Fruit fly (Drosophila melanogaster) whole organism, embryonic: Measurements from ENCODE around the gene pyx.

ENCODE experiments used
- Atf3 ChIP-seq: fragments of 200-800 bp; sonication (Bioruptor generic); optimal IDR thresholded peaks from 3 replicates; lab custom pipeline; 2016; ENCODE audit warnings: missing biosample characterization, missing genetic modification characterization
- Atf6 ChIP-seq: fragments of 200-800 bp; sonication (Bioruptor generic); IDR thresholded peaks from 2 replicates; pipeline ENCODE4 v1.3.6; 2022; ENCODE audit warnings: missing biosample characterization, missing genetic modification characterization
- CG10431 ChIP-seq: fragments of 200-800 bp; sonication (Bioruptor generic); optimal IDR thresholded peaks from 3 replicates; lab custom pipeline; 2018; ENCODE audit warnings: missing biosample characterization, mild to moderate bottlenecking, missing genetic modification characterization
- CG11398 ChIP-seq: fragments of 200-800 bp; sonication (Bioruptor generic); optimal IDR thresholded peaks from 2 replicates; lab custom pipeline; 2016; ENCODE audit warnings: missing biosample characterization, missing genetic modification characterization
- CG1233 ChIP-seq: fragments of 200-800 bp; sonication (Bioruptor generic); optimal IDR thresholded peaks from 4 replicates; lab custom pipeline; 2018; ENCODE audit warnings: missing biosample characterization, mild to moderate bottlenecking, missing genetic modification characterization
- CG12391 ChIP-seq: fragments of 200-800 bp; sonication (Bioruptor generic); optimal IDR thresholded peaks from 3 replicates; lab custom pipeline; 2018; ENCODE audit warnings: missing biosample characterization, mild to moderate bottlenecking, missing genetic modification characterization, moderate library complexity
- CG13894 ChIP-seq: fragments of 200-800 bp; sonication (Bioruptor generic); optimal IDR thresholded peaks from 3 replicates; lab custom pipeline; 2018; ENCODE audit warnings: missing biosample characterization, mild to moderate bottlenecking, missing genetic modification characterization, moderate library complexity
- CG1529 ChIP-seq: fragments of 200-800 bp; sonication (Bioruptor generic); optimal IDR thresholded peaks from 3 replicates; lab custom pipeline; 2018; ENCODE audit warnings: missing biosample characterization, missing genetic modification characterization
- CG31388 ChIP-seq: fragments of 200-800 bp; sonication (Bioruptor generic); optimal IDR thresholded peaks from 2 replicates; lab custom pipeline; 2016; ENCODE audit warnings: missing biosample characterization, missing genetic modification characterization
- CG4424 ChIP-seq: fragments of 200-800 bp; sonication (Bioruptor generic); optimal IDR thresholded peaks from 3 replicates; lab custom pipeline; 2016; ENCODE audit warnings: missing biosample characterization, missing genetic modification characterization
- CG6254 ChIP-seq: fragments of 200-800 bp; sonication (Bioruptor generic); optimal IDR thresholded peaks from 3 replicates; lab custom pipeline; 2017; ENCODE audit warnings: mild to moderate bottlenecking, missing biosample characterization, missing genetic modification reagents, missing genetic modification characterization
- CG6689 ChIP-seq: fragments of 200-800 bp; sonication (Bioruptor generic); IDR thresholded peaks from 2 replicates; pipeline ENCODE4 v1.3.6; 2022; ENCODE audit warnings: missing biosample characterization, missing genetic modification characterization
- CG8359 ChIP-seq: fragments of 200-800 bp; sonication (Bioruptor generic); optimal IDR thresholded peaks from 2 replicates; lab custom pipeline; 2017; ENCODE audit warnings: missing biosample characterization, mild to moderate bottlenecking, missing genetic modification characterization, borderline replicate concordance
- CG8478 ChIP-seq: fragments of >200 bp; optimal IDR thresholded peaks from 2 replicates; lab custom pipeline; 2018
- CrebB ChIP-seq: fragments of 200-800 bp; sonication (Bioruptor generic); optimal IDR thresholded peaks from 3 replicates; lab custom pipeline; 2018; ENCODE audit warnings: missing biosample characterization, mild to moderate bottlenecking, missing genetic modification characterization
- Gsc ChIP-seq: fragments of 200-800 bp; sonication (Bioruptor generic); IDR thresholded peaks from 2 replicates; pipeline ENCODE4 v1.3.6; 2022; ENCODE audit warnings: missing biosample characterization, missing genetic modification characterization
- HLH4C ChIP-seq: fragments of 200-800 bp; sonication (Bioruptor generic); IDR thresholded peaks from 3 replicates; pipeline ENCODE4 v1.3.6; 2022; ENCODE audit warnings: missing biosample characterization, missing genetic modification characterization; ENCODE audit not compliant: partially characterized antibody
- Jarid2 ChIP-seq: fragments of 200-800 bp; sonication (Bioruptor generic); optimal IDR thresholded peaks from 3 replicates; lab custom pipeline; 2017; ENCODE audit warnings: mild to moderate bottlenecking, missing biosample characterization, missing genetic modification reagents, missing genetic modification characterization
- MBD-R2 ChIP-seq: fragments of 200-800 bp; sonication (Bioruptor generic); IDR thresholded peaks from 2 replicates; pipeline ENCODE4 v1.3.6; 2022; ENCODE audit warnings: missing biosample characterization, missing genetic modification characterization
- Rfx ChIP-seq: fragments of 200-800 bp; sonication (Bioruptor generic); IDR thresholded peaks from 2 replicates; pipeline ENCODE4 v1.3.6; 2022; ENCODE audit warnings: missing biosample characterization, missing genetic modification characterization
- Sin3A ChIP-seq: fragments of >200 bp; optimal IDR thresholded peaks from 2 replicates; lab custom pipeline; 2018
- Sox102F ChIP-seq: fragments of 200-800 bp; sonication (Bioruptor generic); optimal IDR thresholded peaks from 2 replicates; lab custom pipeline; 2018; ENCODE audit warnings: missing biosample characterization, mild to moderate bottlenecking, missing genetic modification characterization, moderate library complexity
- Xrp1 ChIP-seq: fragments of 200-800 bp; sonication (Bioruptor generic); IDR thresholded peaks from 2 replicates; pipeline ENCODE4 v1.3.6; 2022; ENCODE audit warnings: missing biosample characterization, missing genetic modification characterization
- cad ChIP-seq: fragments of >200 bp; optimal IDR thresholded peaks from 2 replicates; lab custom pipeline; 2017; ENCODE audit warnings: missing biosample characterization, missing genetic modification characterization
- cas ChIP-seq: fragments of 200-800 bp; sonication (Bioruptor generic); IDR thresholded peaks from 2 replicates; pipeline ENCODE4 v1.3.6; 2022; ENCODE audit warnings: missing biosample characterization, missing genetic modification characterization
- chif ChIP-seq, 2 experiments: fragments of 200-800 bp; sonication (Bioruptor generic); optimal IDR thresholded peaks; 3 replicates each; lab custom pipeline; 2016; ENCODE audit warnings: missing biosample characterization in 2 of 2, missing genetic modification characterization in 2 of 2
- dati ChIP-seq: fragments of 200-800 bp; sonication (Bioruptor generic); IDR thresholded peaks from 2 replicates; pipeline ENCODE4 v1.3.6; 2022; ENCODE audit warnings: missing biosample characterization, missing genetic modification characterization
- ewg ChIP-seq: fragments of 200-800 bp; sonication (Bioruptor generic); optimal IDR thresholded peaks from 3 replicates; lab custom pipeline; 2017; ENCODE audit warnings: mild to moderate bottlenecking, missing biosample characterization, missing genetic modification reagents, missing genetic modification characterization
- fd64A ChIP-seq: fragments of 200-800 bp; sonication (Bioruptor generic); optimal IDR thresholded peaks from 3 replicates; lab custom pipeline; 2018; ENCODE audit warnings: missing biosample characterization, mild to moderate bottlenecking, missing genetic modification characterization
- ftz-f1 ChIP-seq: fragments of 200-800 bp; sonication (Bioruptor generic); optimal IDR thresholded peaks from 2 replicates; lab custom pipeline; 2016; ENCODE audit warnings: missing biosample characterization, missing genetic modification characterization
- gem ChIP-seq: fragments of 200-800 bp; sonication (Bioruptor generic); optimal IDR thresholded peaks from 2 replicates; lab custom pipeline; 2019; ENCODE audit warnings: missing biosample characterization, mild to moderate bottlenecking, missing genetic modification characterization, moderate library complexity
- gsb-n ChIP-seq: fragments of 200-800 bp; sonication (Bioruptor generic); optimal IDR thresholded peaks from 3 replicates; lab custom pipeline; 2018; ENCODE audit warnings: missing biosample characterization, mild to moderate bottlenecking, missing genetic modification characterization
- kay ChIP-seq: fragments of 200-800 bp; sonication (Bioruptor generic); optimal IDR thresholded peaks from 2 replicates; lab custom pipeline; 2016; ENCODE audit warnings: missing biosample characterization, missing genetic modification characterization
- lola ChIP-seq, 3 experiments: fragments of >200 bp in 2 of 3; fragments of 200-800 bp in 1 of 3; sonication (Bioruptor generic) in 1 of 3; optimal IDR thresholded peaks; 2 replicates each; lab custom pipeline; 2017 to 2019; ENCODE audit warnings: missing biosample characterization in 3 of 3, missing genetic modification characterization in 3 of 3, mild to moderate bottlenecking in 1 of 3, moderate library complexity in 1 of 3
- mld ChIP-seq: fragments of 200-800 bp; sonication (Bioruptor generic); IDR thresholded peaks from 3 replicates; pipeline ENCODE4 v1.3.6; 2022; ENCODE audit warnings: missing biosample characterization, missing genetic modification characterization; ENCODE audit not compliant: partially characterized antibody
- peb ChIP-seq: fragments of 200-800 bp; sonication (Bioruptor generic); IDR thresholded peaks from 2 replicates; pipeline ENCODE4 v1.3.6; 2022; ENCODE audit warnings: missing biosample characterization, missing genetic modification characterization
- pho ChIP-seq: fragments of 200-800 bp; sonication (Bioruptor generic); optimal IDR thresholded peaks from 2 replicates; lab custom pipeline; 2016; ENCODE audit warnings: missing biosample characterization, missing genetic modification characterization
- pros ChIP-seq: fragments of 200-800 bp; sonication (Bioruptor generic); optimal IDR thresholded peaks from 3 replicates; lab custom pipeline; 2019; ENCODE audit warnings: missing biosample characterization, mild to moderate bottlenecking, missing genetic modification characterization, moderate library complexity
- repo ChIP-seq: fragments of 200-800 bp; sonication (Bioruptor generic); optimal IDR thresholded peaks from 2 replicates; lab custom pipeline; 2016; ENCODE audit warnings: missing biosample characterization, missing genetic modification characterization
- row ChIP-seq: fragments of 200-800 bp; sonication (Bioruptor generic); IDR thresholded peaks from 3 replicates; pipeline ENCODE4 v1.3.6; 2022; ENCODE audit warnings: missing biosample characterization, missing genetic modification characterization
- sens-2 ChIP-seq: fragments of 200-800 bp; sonication (Bioruptor generic); IDR thresholded peaks from 2 replicates; pipeline ENCODE4 v1.3.6; 2022; ENCODE audit warnings: missing biosample characterization, missing genetic modification characterization
- slou ChIP-seq: fragments of 200-800 bp; sonication (Bioruptor generic); optimal IDR thresholded peaks from 3 replicates; lab custom pipeline; 2016; ENCODE audit warnings: missing biosample characterization, missing genetic modification characterization
- so ChIP-seq: fragments of 200-800 bp; sonication (Bioruptor generic); IDR thresholded peaks from 3 replicates; pipeline ENCODE4 v1.3.6; 2022; ENCODE audit warnings: missing biosample characterization, missing genetic modification characterization
- tap ChIP-seq: fragments of 200-800 bp; optimal IDR thresholded peaks from 3 replicates; lab custom pipeline; 2019; ENCODE audit warnings: missing biosample characterization, mild to moderate bottlenecking, missing genetic modification characterization, moderate library complexity
- tgo ChIP-seq: fragments of 200-800 bp; sonication (Bioruptor generic); IDR thresholded peaks from 3 replicates; pipeline ENCODE4 v1.3.6; 2022; ENCODE audit warnings: missing biosample characterization, missing genetic modification characterization
- tio ChIP-seq: fragments of 200-800 bp; sonication (Bioruptor generic); optimal IDR thresholded peaks from 2 replicates; lab custom pipeline; 2017; ENCODE audit warnings: missing biosample characterization, missing genetic modification characterization, inconsistent platforms
- trem ChIP-seq: fragments of 200-800 bp; optimal IDR thresholded peaks from 3 replicates; lab custom pipeline; 2019; ENCODE audit warnings: missing biosample characterization, mild to moderate bottlenecking, missing genetic modification characterization, moderate library complexity
- unc-4 ChIP-seq: fragments of 200-800 bp; sonication (Bioruptor generic); IDR thresholded peaks from 2 replicates; pipeline ENCODE4 v1.3.6; 2022; ENCODE audit warnings: missing biosample characterization, missing genetic modification characterization; ENCODE audit not compliant: partially characterized antibody
- vvl ChIP-seq: fragments of 200-800 bp; sonication (Bioruptor generic); IDR thresholded peaks from 2 replicates; pipeline ENCODE4 v1.3.6; 2022; ENCODE audit warnings: missing biosample characterization, missing genetic modification characterization
- zfh1 ChIP-seq: fragments of 200-800 bp; sonication (Bioruptor generic); IDR thresholded peaks from 3 replicates; pipeline ENCODE4 v1.3.6; 2022; ENCODE audit warnings: missing biosample characterization, missing genetic modification characterization

pyx gene

dm6 chr3L:264378-265151 is 41.7 kb upstream of the pyx start, which contains the start of the genes Tudor-SN and mRpL17 (continued):
- TF ChIP-seq peb (GFP tag; lab: Robert Waterston, UW) (no peak), zfh1 (GFP tag; lab: Robert Waterston, UW) (no peak), gem (tag; lab: Kevin White, UChicago) (peak; percentile 69), trem (tag; lab: Kevin White, UChicago) (peak; percentile 98), chif (GFP tag; optimal IDR thresholded peaks at IDR 0.05; lab: Kevin White, UChicago) (no peak), Sox102F (GFP tag; lab: Kevin White, UChicago) (no peak), CG8478 (lab: Kevin White, UChicago) (no peak), row (peak; percentile 78), gsb-n (tag; lab: Kevin White, UChicago) (peak; percentile 13), CrebB (tag; lab: Kevin White, UChicago) (no peak), CG11398 (GFP tag; lab: Kevin White, UChicago) (no peak), HLH4C (peak; percentile 98), vvl (GFP tag; lab: Robert Waterston, UW) (peak; percentile 21), CG6254 (GFP tag; lab: Kevin White, UChicago) (peak; percentile 33), Gsc (GFP tag; lab: Robert Waterston, UW) (no peak), CG12391 (tag; lab: Kevin White, UChicago) (peak; percentile 79), Atf6 (GFP tag; lab: Robert Waterston, UW) (0 out of 2 replicates have a peak, but pooled peaks have one; percentile 42), so (no peak), pho (GFP tag; lab: Kevin White, UChicago) (no peak), Rfx (GFP tag; lab: Robert Waterston, UW) (peak; percentile 66), dati (GFP tag; lab: Robert Waterston, UW) (no peak), CG6689 (GFP tag; lab: Robert Waterston, UW) (0 out of 2 replicates have a peak, but pooled peaks have one; percentile 7), tgo (peak; percentile 21; the same call in 1 of the 3 replicates), mld (GFP tag; lab: Robert Waterston, UW) (peak; percentile 95), pros (GFP tag; lab: Kevin White, UChicago) (no peak), CG1233 (GFP tag; lab: Kevin White, UChicago) (no peak), Xrp1 (GFP tag; lab: Robert Waterston, UW) (no peak; the same call in 1 of the 2 replicates), ewg (GFP tag; lab: Kevin White, UChicago) (peak; percentile 44), tap (tag; lab: Kevin White, UChicago) (no peak), repo (GFP tag; lab: Kevin White, UChicago) (no peak), fd64A (GFP tag; lab: Kevin White, UChicago) (no peak), CG10431 (peak; percentile 54), cas (GFP tag; lab: Robert Waterston, UW) (no peak), CG31388 (no peak), CG1529 (GFP tag; lab: Kevin White, UChicago) (no peak), Atf3 (no peak), cad (GFP tag; lab: Kevin White, UChicago) (no peak), tio (no peak), CG4424 (GFP tag; lab: Kevin White, UChicago) (peak; percentile 60), kay (GFP tag; lab: Kevin White, UChicago) (peak; percentile 25), unc-4 (peak; percentile 86), slou (GFP tag; lab: Kevin White, UChicago) (peak; percentile 9), Sin3A (peak; percentile 68), sens-2 (no peak), ftz-f1 (GFP tag; lab: Kevin White, UChicago) (no peak), Jarid2 (GFP tag; lab: Kevin White, UChicago) (no peak), lola (GFP tag; optimal IDR thresholded peaks at IDR 0.05; lab: Kevin White, UChicago) (peak in 1 of 3 experiments; percentile 55), CG13894 (tag; lab: Kevin White, UChicago) (no peak), MBD-R2 (GFP tag; lab: Robert Waterston, UW) (peak; percentile 72), CG8359 (no peak)
